Worm (Caenorhabditis elegans): ENCODE data around the gene lpd-9.
A peak's percentile ranks its signal among the peaks of the same experiment; 100 is the strongest.

The lpd-9 gene

DNA sequence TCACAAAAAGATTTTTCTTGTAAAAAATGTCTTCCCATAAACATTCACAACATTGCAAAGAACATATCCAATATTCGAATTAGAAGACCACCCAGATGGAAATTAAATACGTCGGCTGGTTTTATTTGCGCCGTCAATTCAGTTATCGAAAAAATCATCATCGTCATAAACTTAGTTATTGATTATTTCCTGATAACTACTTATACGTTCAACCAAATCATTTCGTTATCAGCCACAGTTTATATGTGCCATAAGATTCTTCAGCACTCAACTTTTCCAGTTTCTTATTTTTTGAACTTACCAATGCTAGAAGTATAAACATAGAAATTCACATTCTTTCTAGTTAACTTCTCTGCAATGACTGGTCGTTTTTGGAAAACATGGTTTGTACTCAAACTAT, 1.5 kb downstream of the lpd-9 start (continued):
- no peak for TF ChIP-seq jun-1 (tag; optimal IDR thresholded peaks at IDR 0.05)
- no peak for TF ChIP-seq mes-2 (tag; optimal IDR thresholded peaks at IDR 0.05; ENCODE audit: poor library complexity, severe bottlenecking)
- no peak for TF ChIP-seq arid-1 (GFP tag; conservative IDR thresholded peaks at IDR 0.05)
- TF ChIP-seq zag-1 (tag; optimal IDR thresholded peaks at IDR 0.05) = no peak
- no peak for TF ChIP-seq mxl-3 (GFP tag; optimal IDR thresholded peaks at IDR 0.05)
- TF ChIP-seq pqm-1 (tag; optimal IDR thresholded peaks at IDR 0.05) = peak; percentile 83
- no peak for TF ChIP-seq D1046.2 (GFP tag; IDR thresholded peaks at IDR 0.05)

DNA sequence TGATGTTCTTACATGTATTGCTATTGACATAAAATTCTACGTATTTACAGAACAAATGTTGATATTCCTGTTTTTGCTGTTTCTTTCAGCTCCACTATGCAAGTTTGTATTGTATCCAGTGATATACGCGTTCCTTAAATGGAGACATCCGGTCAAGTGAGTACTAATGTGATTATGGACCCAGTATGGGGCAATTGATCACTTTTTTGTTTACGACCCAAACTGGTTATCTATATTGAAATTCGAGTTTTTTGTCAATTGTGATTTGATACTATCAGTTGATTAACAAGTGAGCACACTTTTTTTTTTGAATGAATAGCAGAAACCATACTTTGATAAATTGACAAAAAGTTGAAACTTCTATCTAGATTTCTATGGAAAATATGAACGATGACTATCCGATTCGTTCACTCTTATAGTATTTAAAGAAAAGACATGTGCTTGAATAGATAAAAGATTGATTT, 2.8 kb downstream of the lpd-9 start, which contains the start of gene T21C9.6:
Gene T21C9.6, plus strand, starts transcription at position 51 of the 464 bp plus-strand sequence.
- TF ChIP-seq rbr-2 (tag; optimal IDR thresholded peaks at IDR 0.05) (no peak), ama-1 (optimal IDR thresholded peaks at IDR 0.05) (no peak), dmd-9 (GFP tag; IDR thresholded peaks at IDR 0.05) (no peak), nhr-77 (tag; optimal IDR thresholded peaks at IDR 0.05) (peak; percentile 21), fos-1 (tag; optimal IDR thresholded peaks at IDR 0.05) (no peak), mdt-29 (GFP tag; IDR thresholded peaks at IDR 0.05) (no peak), dve-1 (tag; optimal IDR thresholded peaks at IDR 0.05; ENCODE audit: insufficient read depth) (peak; percentile 11), nhr-6 (tag; optimal IDR thresholded peaks at IDR 0.05) (no peak), nhr-42 (GFP tag; IDR thresholded peaks at IDR 0.05) (no peak), php-3 (GFP tag; IDR thresholded peaks at IDR 0.05) (0 out of 2 replicates have a peak, but pooled peaks have one; percentile 27), lin-39 (tag; optimal IDR thresholded peaks at IDR 0.05) (no peak), daf-16 (GFP tag; optimal IDR thresholded peaks at IDR 0.05) (no peak), daf-16 (tag; optimal IDR thresholded peaks at IDR 0.05) (peak; percentile 47), nhr-237 (tag; optimal IDR thresholded peaks at IDR 0.05) (no peak), F44E2.7 (GFP tag; IDR thresholded peaks at IDR 0.05) (no peak), nhr-28 (tag; optimal IDR thresholded peaks at IDR 0.05) (peak; percentile 61), F37D6.2 (tag; optimal IDR thresholded peaks at IDR 0.05) (no peak), Y5F2A.4 (GFP tag; optimal IDR thresholded peaks at IDR 0.05) (no peak), ceh-32 (tag; optimal IDR thresholded peaks at IDR 0.05; ENCODE audit: poor library complexity) (no peak), egl-43 (GFP tag; IDR thresholded peaks at IDR 0.05) (no peak), mdl-1 (tag; optimal IDR thresholded peaks at IDR 0.05) (no peak), duxl-1 (tag; optimal IDR thresholded peaks at IDR 0.05; ENCODE audit: poor library complexity) (no peak), nhr-111 (GFP tag; optimal IDR thresholded peaks at IDR 0.05) (no peak), R02D3.7 (tag; optimal IDR thresholded peaks at IDR 0.05) (no peak), snpc-4 (tag; optimal IDR thresholded peaks at IDR 0.05) (no peak), aha-1 (tag) (no peak), ceh-20 (GFP tag; IDR thresholded peaks at IDR 0.05) (no peak), ctbp-1 (GFP tag; IDR thresholded peaks at IDR 0.05) (no peak), ztf-11 (tag; optimal IDR thresholded peaks at IDR 0.05) (no peak), pqm-1 (tag; optimal IDR thresholded peaks at IDR 0.05) (peak; percentile 75), T26A8.4 (GFP tag; IDR thresholded peaks at IDR 0.05) (no peak), unc-62 (GFP tag; optimal IDR thresholded peaks at IDR 0.05 in 1 of 2) (peak in 1 of 2 experiments; percentile 9), unc-62 (tag; optimal IDR thresholded peaks at IDR 0.05) (no peak), nhr-11 (tag; optimal IDR thresholded peaks at IDR 0.05) (no peak), mxl-2 (GFP tag; conservative IDR thresholded peaks at IDR 0.05) (no peak), Y75B8A.6 (GFP tag; IDR thresholded peaks at IDR 0.05) (no peak), saeg-2 (GFP tag; IDR thresholded peaks at IDR 0.05) (no peak), ceh-28 (tag; optimal IDR thresholded peaks at IDR 0.05) (no peak), nhr-41 (GFP tag; IDR thresholded peaks at IDR 0.05) (no peak), D1046.2 (GFP tag; IDR thresholded peaks at IDR 0.05) (no peak), ZK546.5 (tag; optimal IDR thresholded peaks at IDR 0.05) (no peak), F49E8.2 (tag; optimal IDR thresholded peaks at IDR 0.05; ENCODE audit: borderline replicate concordance) (no peak), nhr-25 (tag; optimal IDR thresholded peaks at IDR 0.05; ENCODE audit: borderline replicate concordance, insufficient read depth) (no peak), attf-4 (tag; optimal IDR thresholded peaks at IDR 0.05) (no peak), hlh-11 (tag; optimal IDR thresholded peaks at IDR 0.05) (peak; percentile 16)

Data from whole organism, L4 larva.